Fruit fly (Drosophila melanogaster) whole organism, embryonic: Measurements from ENCODE around the gene CG4658.
A peak's percentile ranks its signal among the peaks of the same experiment; 100 is the strongest.

Experiments used
- Aef1 ChIP-seq: fragments of 200-800 bp; sonication (Bioruptor generic); IDR thresholded peaks from 3 replicates; pipeline ENCODE4 v1.3.6; 2022; ENCODE audit warnings: missing biosample characterization, missing genetic modification characterization
- Atf6 ChIP-seq: fragments of 200-800 bp; sonication (Bioruptor generic); IDR thresholded peaks from 2 replicates; pipeline ENCODE4 v1.3.6; 2022; ENCODE audit warnings: missing biosample characterization, missing genetic modification characterization
- CG10267 ChIP-seq: fragments of 200-800 bp; sonication (Bioruptor generic); optimal IDR thresholded peaks from 2 replicates; lab custom pipeline; 2018; ENCODE audit warnings: missing biosample characterization, mild to moderate bottlenecking, missing genetic modification characterization, moderate library complexity
- CG10274 ChIP-seq: fragments of 200-800 bp; sonication (Bioruptor generic); optimal IDR thresholded peaks from 3 replicates; lab custom pipeline; 2017; ENCODE audit warnings: missing biosample characterization, mild to moderate bottlenecking, missing genetic modification characterization
- CG10321 ChIP-seq: fragments of 200-800 bp; sonication (Bioruptor generic); IDR thresholded peaks from 2 replicates; pipeline ENCODE4 v1.3.6; 2022; ENCODE audit warnings: missing biosample characterization, missing genetic modification characterization
- CG12071 ChIP-seq: fragments of 200-800 bp; sonication (Bioruptor generic); optimal IDR thresholded peaks from 3 replicates; lab custom pipeline; 2018; ENCODE audit warnings: missing biosample characterization, mild to moderate bottlenecking, missing genetic modification characterization
- CG12299 ChIP-seq: fragments of 200-800 bp; sonication (Bioruptor generic); optimal IDR thresholded peaks from 2 replicates; lab custom pipeline; 2018; ENCODE audit warnings: missing biosample characterization, mild to moderate bottlenecking, missing genetic modification characterization
- CG1233 ChIP-seq: fragments of 200-800 bp; sonication (Bioruptor generic); optimal IDR thresholded peaks from 4 replicates; lab custom pipeline; 2018; ENCODE audit warnings: missing biosample characterization, mild to moderate bottlenecking, missing genetic modification characterization
- CG12391 ChIP-seq: fragments of 200-800 bp; sonication (Bioruptor generic); optimal IDR thresholded peaks from 3 replicates; lab custom pipeline; 2018; ENCODE audit warnings: missing biosample characterization, mild to moderate bottlenecking, missing genetic modification characterization, moderate library complexity
- CG14667 ChIP-seq: fragments of 200-800 bp; sonication (Bioruptor generic); IDR thresholded peaks from 2 replicates; pipeline ENCODE4 v1.3.6; 2022; ENCODE audit warnings: missing biosample characterization, missing genetic modification characterization
- CG17359 ChIP-seq: fragments of 200-800 bp; sonication (Bioruptor generic); optimal IDR thresholded peaks from 3 replicates; lab custom pipeline; 2018; ENCODE audit warnings: missing biosample characterization, mild to moderate bottlenecking, missing genetic modification characterization, moderate library complexity
- CG18619 ChIP-seq: fragments of 200-800 bp; sonication (Bioruptor generic); optimal IDR thresholded peaks from 3 replicates; lab custom pipeline; 2017; ENCODE audit warnings: missing biosample characterization, mild to moderate bottlenecking, missing genetic modification characterization
- CG2116 ChIP-seq: fragments of 200-800 bp; sonication (Bioruptor generic); optimal IDR thresholded peaks from 3 replicates; lab custom pipeline; 2018; ENCODE audit warnings: missing biosample characterization, mild to moderate bottlenecking, missing genetic modification characterization
- CG2202 ChIP-seq: fragments of 200-800 bp; sonication (Bioruptor generic); optimal IDR thresholded peaks from 2 replicates; lab custom pipeline; 2018; ENCODE audit warnings: missing biosample characterization, mild to moderate bottlenecking, missing genetic modification characterization
- CG3163 ChIP-seq: fragments of 200-800 bp; sonication (Bioruptor generic); optimal IDR thresholded peaks from 3 replicates; lab custom pipeline; 2016; ENCODE audit warnings: missing biosample characterization, missing genetic modification characterization
- CG33213 ChIP-seq: fragments of 200-800 bp; sonication (Bioruptor generic); optimal IDR thresholded peaks from 3 replicates; lab custom pipeline; 2016; ENCODE audit warnings: missing biosample characterization, missing genetic modification characterization
- CG43689 ChIP-seq: fragments of 200-800 bp; sonication (Bioruptor generic); IDR thresholded peaks from 2 replicates; pipeline ENCODE4 v1.3.6; 2022; ENCODE audit warnings: missing biosample characterization, missing genetic modification characterization
- CG4854 ChIP-seq: fragments of 200-800 bp; sonication (Bioruptor generic); optimal IDR thresholded peaks from 2 replicates; lab custom pipeline; 2016; ENCODE audit warnings: missing biosample characterization, missing genetic modification characterization, inconsistent platforms
- H2.0 ChIP-seq: fragments of 200-800 bp; sonication (Bioruptor generic); IDR thresholded peaks from 2 replicates; pipeline ENCODE4 v1.3.6; 2022; ENCODE audit warnings: missing biosample characterization, missing genetic modification characterization
- HHEX ChIP-seq: fragments of 200-800 bp; sonication (Bioruptor generic); optimal IDR thresholded peaks from 3 replicates; lab custom pipeline; 2017; ENCODE audit warnings: missing biosample characterization, mild to moderate bottlenecking, missing genetic modification characterization, missing genetic modification reagents
- Hr51 ChIP-seq, 2 experiments: fragments of 200-800 bp; sonication (Bioruptor generic); optimal IDR thresholded peaks; 2 replicates in 1 of 2; 3 replicates in 1 of 2; lab custom pipeline; 2016 to 2018; ENCODE audit warnings: missing biosample characterization in 2 of 2, missing genetic modification characterization in 2 of 2, mild to moderate bottlenecking in 1 of 2, moderate library complexity in 1 of 2
- Neu2 ChIP-seq: fragments of 200-800 bp; sonication (Bioruptor generic); optimal IDR thresholded peaks from 3 replicates; lab custom pipeline; 2016; ENCODE audit warnings: missing biosample characterization, missing genetic modification characterization, borderline replicate concordance
- Nf-YC ChIP-seq: fragments of 200-800 bp; optimal IDR thresholded peaks from 3 replicates; lab custom pipeline; 2019; ENCODE audit warnings: missing biosample characterization, mild to moderate bottlenecking, missing genetic modification characterization, moderate library complexity
- Vsx1 ChIP-seq: fragments of 200-800 bp; sonication (Bioruptor generic); optimal IDR thresholded peaks from 2 replicates; lab custom pipeline; 2017; ENCODE audit warnings: missing biosample characterization, mild to moderate bottlenecking, missing genetic modification characterization, missing genetic modification reagents
- al ChIP-seq: fragments of 200-800 bp; sonication (Bioruptor generic); IDR thresholded peaks from 2 replicates; pipeline ENCODE4 v1.3.6; 2022; ENCODE audit warnings: missing biosample characterization, missing genetic modification characterization
- ap ChIP-seq: fragments of 200-800 bp; sonication (Bioruptor generic); IDR thresholded peaks from 2 replicates; pipeline ENCODE4 v1.3.6; 2022; ENCODE audit warnings: missing biosample characterization, missing genetic modification characterization
- cg ChIP-seq: fragments of 200-800 bp; sonication (Bioruptor generic); optimal IDR thresholded peaks from 3 replicates; lab custom pipeline; 2019; ENCODE audit warnings: missing biosample characterization, mild to moderate bottlenecking, missing genetic modification characterization, moderate library complexity
- chn ChIP-seq: fragments of 200-800 bp; sonication (Bioruptor generic); optimal IDR thresholded peaks from 2 replicates; lab custom pipeline; 2016; ENCODE audit warnings: missing biosample characterization, missing genetic modification characterization
- ci ChIP-seq: fragments of 200-800 bp; sonication (Bioruptor generic); IDR thresholded peaks from 3 replicates; pipeline ENCODE4 v1.3.6; 2022; ENCODE audit warnings: missing biosample characterization, missing genetic modification characterization
- crc ChIP-seq: fragments of 200-800 bp; sonication (Bioruptor generic); optimal IDR thresholded peaks from 2 replicates; lab custom pipeline; 2016; ENCODE audit warnings: missing biosample characterization, missing genetic modification characterization
- crp ChIP-seq, 2 experiments: fragments of 200-800 bp; sonication (Bioruptor generic); optimal IDR thresholded peaks; 2 replicates in 1 of 2; 3 replicates in 1 of 2; lab custom pipeline; 2017; ENCODE audit warnings: missing biosample characterization in 2 of 2, missing genetic modification characterization in 2 of 2, mild to moderate bottlenecking in 1 of 2, moderate library complexity in 1 of 2
- dpn ChIP-seq, 2 experiments: fragments of 200-800 bp; sonication (Bioruptor generic); optimal IDR thresholded peaks; 3 replicates each; lab custom pipeline; 2016; ENCODE audit warnings: missing biosample characterization in 2 of 2, missing genetic modification characterization in 2 of 2
- en ChIP-seq: fragments of 200-800 bp; sonication (Bioruptor generic); optimal IDR thresholded peaks from 2 replicates; lab custom pipeline; 2016; ENCODE audit warnings: missing biosample characterization, missing genetic modification characterization
- eyg ChIP-seq: fragments of 200-800 bp; sonication (Bioruptor generic); optimal IDR thresholded peaks from 3 replicates; lab custom pipeline; 2016; ENCODE audit warnings: missing biosample characterization, missing genetic modification characterization
- gcm ChIP-seq: fragments of 200-800 bp; sonication (Bioruptor generic); optimal IDR thresholded peaks from 2 replicates; lab custom pipeline; 2019; ENCODE audit warnings: missing biosample characterization, mild to moderate bottlenecking, missing genetic modification characterization, moderate library complexity
- gsb-n ChIP-seq: fragments of 200-800 bp; sonication (Bioruptor generic); optimal IDR thresholded peaks from 3 replicates; lab custom pipeline; 2018; ENCODE audit warnings: missing biosample characterization, mild to moderate bottlenecking, missing genetic modification characterization
- hkb ChIP-seq, 2 experiments: fragments of 200-800 bp in 1 of 2; fragments of >200 bp in 1 of 2; sonication (Bioruptor generic) in 1 of 2; IDR thresholded peaks in 1 of 2; optimal IDR thresholded peaks in 1 of 2; 2 replicates each; pipeline versions ENCODE4 v1.3.6 to Lab custom; 2017 to 2022; ENCODE audit warnings: missing biosample characterization in 1 of 2, missing genetic modification characterization in 1 of 2
- jing ChIP-seq: fragments of 200-800 bp; sonication (Bioruptor generic); optimal IDR thresholded peaks from 2 replicates; lab custom pipeline; 2018; ENCODE audit warnings: missing biosample characterization, mild to moderate bottlenecking, missing genetic modification characterization
- lola ChIP-seq, 3 experiments: fragments of >200 bp in 2 of 3; fragments of 200-800 bp in 1 of 3; sonication (Bioruptor generic) in 1 of 3; optimal IDR thresholded peaks; 2 replicates each; lab custom pipeline; 2017 to 2019; ENCODE audit warnings: missing biosample characterization in 3 of 3, missing genetic modification characterization in 3 of 3, mild to moderate bottlenecking in 1 of 3, moderate library complexity in 1 of 3
- mam ChIP-seq: fragments of 200-800 bp; sonication (Bioruptor generic); optimal IDR thresholded peaks from 3 replicates; lab custom pipeline; 2016; ENCODE audit warnings: missing biosample characterization, missing genetic modification characterization
- nerfin-2 ChIP-seq: fragments of 200-800 bp; sonication (Bioruptor generic); IDR thresholded peaks from 2 replicates; pipeline ENCODE4 v1.3.6; 2022; ENCODE audit warnings: missing biosample characterization, missing genetic modification characterization; ENCODE audit not compliant: partially characterized antibody
- pnt ChIP-seq: fragments of 200-800 bp; sonication (Bioruptor generic); optimal IDR thresholded peaks from 3 replicates; lab custom pipeline; 2016; ENCODE audit warnings: missing biosample characterization, missing genetic modification characterization
- pros ChIP-seq: fragments of 200-800 bp; sonication (Bioruptor generic); optimal IDR thresholded peaks from 3 replicates; lab custom pipeline; 2019; ENCODE audit warnings: missing biosample characterization, mild to moderate bottlenecking, missing genetic modification characterization, moderate library complexity
- sd ChIP-seq: fragments of 200-800 bp; sonication (Bioruptor generic); optimal IDR thresholded peaks from 3 replicates; lab custom pipeline; 2018; ENCODE audit warnings: missing biosample characterization, mild to moderate bottlenecking, missing genetic modification characterization, moderate library complexity
- slbo ChIP-seq: fragments of 200-800 bp; sonication (Bioruptor generic); IDR thresholded peaks from 2 replicates; pipeline ENCODE4 v1.3.6; 2022; ENCODE audit warnings: missing biosample characterization, missing genetic modification characterization
- vfl ChIP-seq: fragments of 200-800 bp; sonication (Bioruptor generic); optimal IDR thresholded peaks from 2 replicates; lab custom pipeline; 2016; ENCODE audit warnings: missing biosample characterization, missing genetic modification characterization
- zfh1 ChIP-seq: fragments of 200-800 bp; sonication (Bioruptor generic); IDR thresholded peaks from 3 replicates; pipeline ENCODE4 v1.3.6; 2022; ENCODE audit warnings: missing biosample characterization, missing genetic modification characterization

The CG4658 gene

dm6 chr2L:9918020-9918959, 38.6 kb upstream of the CG4658 start, which contains the start of the genes CG5885 and CG4598 (continued):
- peak; percentile 22 for TF ChIP-seq crc (GFP tag; lab: Kevin White, UChicago)
- peak; percentile 53 for TF ChIP-seq al (GFP tag; lab: Robert Waterston, UW)
- no peak for TF ChIP-seq CG10274 (GFP tag; lab: Kevin White, UChicago)
- TF ChIP-seq nerfin-2 (GFP tag; lab: Robert Waterston, UW), result peak; percentile 69; the same call in 1 of the 2 replicates
- TF ChIP-seq en (GFP tag; lab: Kevin White, UChicago), result no peak
- TF ChIP-seq Atf6 (GFP tag; lab: Robert Waterston, UW), result peak; percentile 67; the same call in 1 of the 2 replicates
- TF ChIP-seq Nf-YC, result peak; percentile 67
- peak; percentile 66 for TF ChIP-seq ap (GFP tag; lab: Robert Waterston, UW)
- TF ChIP-seq pnt, result peak; percentile 55
- TF ChIP-seq slbo (GFP tag; lab: Robert Waterston, UW), result peak; percentile 84
- TF ChIP-seq Aef1 (GFP tag; lab: Robert Waterston, UW), result peak; percentile 43; the same call in 2 of the 3 replicates
- peak; percentile 15 for TF ChIP-seq sd (tag; lab: Kevin White, UChicago)
- peak; percentile 82 for TF ChIP-seq CG12391 (tag; lab: Kevin White, UChicago)
- no peak for TF ChIP-seq CG3163 (GFP tag; lab: Kevin White, UChicago)
- no peak for TF ChIP-seq CG4854 (GFP tag; lab: Kevin White, UChicago)
- TF ChIP-seq pros (GFP tag; lab: Kevin White, UChicago), result no peak
- TF ChIP-seq CG33213 (GFP tag; lab: Kevin White, UChicago), result no peak
- TF ChIP-seq hkb (optimal IDR thresholded peaks at IDR 0.05; lab: Kevin White, UChicago), result no peak
- peak; percentile 84 for TF ChIP-seq hkb (GFP tag; IDR thresholded peaks at IDR 0.05; lab: Robert Waterston, UW)
- TF ChIP-seq mam (GFP tag; lab: Kevin White, UChicago), result peak; percentile 71
- peak; percentile 38 for TF ChIP-seq HHEX
- peak; percentile 0 for TF ChIP-seq CG1233
- peak; percentile 40 for TF ChIP-seq vfl (GFP tag; lab: Kevin White, UChicago)
- TF ChIP-seq CG10267 (tag; lab: Kevin White, UChicago), result peak; percentile 71
- TF ChIP-seq crp (GFP tag; optimal IDR thresholded peaks at IDR 0.05; lab: Kevin White, UChicago), result peak in 1 of 2 experiments; percentile 55
- TF ChIP-seq CG14667 (GFP tag; lab: Robert Waterston, UW), result peak; percentile 27; the same call in 1 of the 2 replicates
- TF ChIP-seq CG17359, result peak; percentile 49
- TF ChIP-seq CG12299 (tag; lab: Kevin White, UChicago), result peak; percentile 2
- peak; percentile 47 for TF ChIP-seq CG2202 (tag; lab: Kevin White, UChicago)
- TF ChIP-seq zfh1 (GFP tag; lab: Robert Waterston, UW), result peak; percentile 69
- TF ChIP-seq gcm (GFP tag; lab: Kevin White, UChicago), result peak; percentile 38
- no peak for TF ChIP-seq eyg
- TF ChIP-seq CG10321 (GFP tag; lab: Robert Waterston, UW), result no peak
- no peak for TF ChIP-seq CG12071 (GFP tag; lab: Kevin White, UChicago)
- peak; percentile 11 to 81 for TF ChIP-seq Hr51 (GFP tag; optimal IDR thresholded peaks at IDR 0.05; lab: Kevin White, UChicago)
- no peak for TF ChIP-seq Vsx1
- TF ChIP-seq H2.0, result peak; percentile 65; the same call in 1 of the 2 replicates
- 0 out of 2 replicates have a peak, but pooled peaks have one; percentile 10 for TF ChIP-seq CG43689 (GFP tag; lab: Robert Waterston, UW)
- peak; percentile 69 for TF ChIP-seq CG18619 (GFP tag; lab: Kevin White, UChicago)
- TF ChIP-seq Neu2 (GFP tag; lab: Kevin White, UChicago), result no peak
- peak; percentile 38 to 74 for TF ChIP-seq dpn (GFP tag; optimal IDR thresholded peaks at IDR 0.05; lab: Kevin White, UChicago)
- peak; percentile 90 for TF ChIP-seq CG2116 (GFP tag; lab: Kevin White, UChicago)
- TF ChIP-seq cg (GFP tag; lab: Kevin White, UChicago), result no peak
- TF ChIP-seq lola (GFP tag; optimal IDR thresholded peaks at IDR 0.05; lab: Kevin White, UChicago), result peak in 1 of 3 experiments; percentile 71
- TF ChIP-seq jing (GFP tag; lab: Kevin White, UChicago), result peak; percentile 50
- peak; percentile 73 for TF ChIP-seq gsb-n (tag; lab: Kevin White, UChicago)
- TF ChIP-seq chn (GFP tag; lab: Kevin White, UChicago), result peak; percentile 54
- TF ChIP-seq ci (GFP tag; lab: Robert Waterston, UW), result peak; percentile 85
